Fruit fly (Drosophila melanogaster) whole organism, adult: ENCODE measurements around the gene slp1.

Source experiments
- CG11617 ChIP-seq: fragments of 200-800 bp; sonication (Bioruptor generic); optimal IDR thresholded peaks from 2 replicates; lab custom pipeline; 2017; ENCODE audit warnings: mild to moderate bottlenecking, missing biosample characterization, missing genetic modification reagents, missing genetic modification characterization
- CG12768 ChIP-seq: fragments of 200-800 bp; sonication (Bioruptor generic); optimal IDR thresholded peaks from 2 replicates; lab custom pipeline; 2017; ENCODE audit warnings: missing biosample characterization, missing genetic modification characterization, mild to moderate bottlenecking, moderate library complexity, missing genetic modification reagents
- CG14711 ChIP-seq: fragments of 200-800 bp; sonication (Bioruptor generic); optimal IDR thresholded peaks from 2 replicates; lab custom pipeline; 2018; ENCODE audit warnings: missing biosample characterization, mild to moderate bottlenecking, missing genetic modification characterization, moderate library complexity
- CG1620 ChIP-seq: fragments of 200-800 bp; sonication (Bioruptor generic); optimal IDR thresholded peaks from 2 replicates; lab custom pipeline; 2016; ENCODE audit warnings: missing biosample characterization, missing genetic modification characterization
- CG33017 ChIP-seq: fragments of 200-800 bp; sonication (Bioruptor generic); optimal IDR thresholded peaks from 2 replicates; lab custom pipeline; 2018; ENCODE audit warnings: missing biosample characterization, mild to moderate bottlenecking, missing genetic modification characterization, moderate library complexity
- CG5204 ChIP-seq: fragments of 200-800 bp; sonication (Bioruptor generic); optimal IDR thresholded peaks from 2 replicates; lab custom pipeline; 2016; ENCODE audit warnings: missing biosample characterization, missing genetic modification characterization
- CG7045 ChIP-seq: fragments of 200-800 bp; sonication (Bioruptor generic); optimal IDR thresholded peaks from 2 replicates; lab custom pipeline; 2017; ENCODE audit warnings: missing biosample characterization, mild to moderate bottlenecking, missing genetic modification characterization
- CG7101 ChIP-seq: fragments of 200-800 bp; sonication (Bioruptor generic); optimal IDR thresholded peaks from 2 replicates; lab custom pipeline; 2018; ENCODE audit warnings: missing biosample characterization, mild to moderate bottlenecking, missing genetic modification characterization, moderate library complexity
- Clk ChIP-seq: fragments of 200-800 bp; sonication (Bioruptor generic); optimal IDR thresholded peaks from 2 replicates; lab custom pipeline; 2017; ENCODE audit warnings: missing biosample characterization, missing genetic modification characterization
- Crg-1 ChIP-seq: fragments of 200-800 bp; sonication (Bioruptor generic); optimal IDR thresholded peaks from 2 replicates; lab custom pipeline; 2016; ENCODE audit warnings: missing biosample characterization, missing genetic modification characterization
- Hr96 ChIP-seq: fragments of 200-800 bp; sonication (Bioruptor generic); optimal IDR thresholded peaks from 2 replicates; lab custom pipeline; 2016; ENCODE audit warnings: missing biosample characterization, missing genetic modification characterization
- Mnt ChIP-seq: fragments of 200-800 bp; sonication (Bioruptor generic); optimal IDR thresholded peaks from 2 replicates; lab custom pipeline; 2016; ENCODE audit warnings: missing biosample characterization, mild to moderate bottlenecking, missing genetic modification characterization
- bab1 ChIP-seq: fragments of 200-800 bp; sonication (Bioruptor generic); optimal IDR thresholded peaks from 3 replicates; lab custom pipeline; 2019; ENCODE audit warnings: missing biosample characterization, mild to moderate bottlenecking, missing genetic modification characterization, moderate library complexity
- cic ChIP-seq: fragments of 200-800 bp; sonication (Bioruptor generic); optimal IDR thresholded peaks from 2 replicates; lab custom pipeline; 2017; ENCODE audit warnings: missing biosample characterization, mild to moderate bottlenecking, missing genetic modification characterization, moderate library complexity
- cnc ChIP-seq, 2 experiments: fragments of >200 bp; optimal IDR thresholded peaks; 2 replicates each; lab custom pipeline; 2017
- kay ChIP-seq: fragments of 200-800 bp; sonication (Bioruptor generic); peaks from one replicate; lab custom pipeline; 2016; ENCODE audit warnings: missing biosample characterization, missing genetic modification characterization, borderline replicate concordance
- ovo ChIP-seq: fragments of 200-800 bp; sonication (Bioruptor generic); optimal IDR thresholded peaks from 2 replicates; lab custom pipeline; 2016; ENCODE audit warnings: missing biosample characterization, missing genetic modification characterization
- pad ChIP-seq: fragments of 200-800 bp; sonication (Bioruptor generic); optimal IDR thresholded peaks from 3 replicates; lab custom pipeline; 2017; ENCODE audit warnings: missing biosample characterization, missing genetic modification characterization, mild to moderate bottlenecking, moderate library complexity, missing genetic modification reagents
- tj ChIP-seq: fragments of 200-800 bp; sonication (Bioruptor generic); optimal IDR thresholded peaks from 3 replicates; lab custom pipeline; 2017; ENCODE audit warnings: missing biosample characterization, mild to moderate bottlenecking, missing genetic modification characterization, moderate library complexity
- toe ChIP-seq: fragments of 200-800 bp; sonication (Bioruptor generic); optimal IDR thresholded peaks from 2 replicates; lab custom pipeline; 2016; ENCODE audit warnings: missing biosample characterization, missing genetic modification characterization

The slp1 gene

dm6 chr2L:3844898-3845713 lies 19.6 kb downstream of the slp1 start:
- TF ChIP-seq CG14711 (tag; lab: Kevin White, UChicago), result no peak

- TF ChIP-seq Crg-1, result no peak
- TF ChIP-seq cnc (optimal IDR thresholded peaks at IDR 0.05; lab: Kevin White, UChicago), result no peak
- no peak for TF ChIP-seq tj
- no peak for TF ChIP-seq Clk (GFP tag; lab: Kevin White, UChicago)
- TF ChIP-seq CG14711 (tag; lab: Kevin White, UChicago), result no peak
- TF ChIP-seq Hr96 (GFP tag; lab: Kevin White, UChicago), result no peak
- no peak for TF ChIP-seq CG1620 (GFP tag; lab: Kevin White, UChicago)
- no peak for TF ChIP-seq Mnt (GFP tag; lab: Kevin White, UChicago)
- no peak for TF ChIP-seq toe
- no peak for TF ChIP-seq cic (GFP tag; lab: Kevin White, UChicago)
- TF ChIP-seq CG7045 (GFP tag; lab: Kevin White, UChicago), result no peak
- no peak for TF ChIP-seq kay (GFP tag; lab: Kevin White, UChicago)
- TF ChIP-seq CG11617 (GFP tag; lab: Kevin White, UChicago), result no peak
- no peak for TF ChIP-seq ovo (GFP tag; lab: Kevin White, UChicago)
- no peak for TF ChIP-seq CG7101
- no peak for TF ChIP-seq CG5204 (GFP tag; lab: Kevin White, UChicago)
- no peak for TF ChIP-seq pad (GFP tag; lab: Kevin White, UChicago)
- no peak for TF ChIP-seq bab1
These were observed 21.0 kb downstream of the slp1 start for dm6 chr2L:3846520-3846919.

- TF ChIP-seq cic (GFP tag; lab: Kevin White, UChicago) (no peak), Mnt (GFP tag; lab: Kevin White, UChicago) (no peak), CG33017 (tag; lab: Kevin White, UChicago) (no peak), CG14711 (tag; lab: Kevin White, UChicago) (no peak), Clk (GFP tag; lab: Kevin White, UChicago) (no peak), cnc (optimal IDR thresholded peaks at IDR 0.05; lab: Kevin White, UChicago) (no peak), toe (no peak), CG7045 (GFP tag; lab: Kevin White, UChicago) (no peak), CG5204 (GFP tag; lab: Kevin White, UChicago) (no peak), ovo (GFP tag; lab: Kevin White, UChicago) (no peak)
These were observed 22.4 kb downstream of the slp1 start for dm6 chr2L:3847908-3848307.

dm6 chr2L:3851308-3851707 lies 25.8 kb downstream of the slp1 start:
- no peak for TF ChIP-seq tj
- TF ChIP-seq Mnt (GFP tag; lab: Kevin White, UChicago), result no peak
- TF ChIP-seq pad (GFP tag; lab: Kevin White, UChicago), result no peak
- no peak for TF ChIP-seq CG7045 (GFP tag; lab: Kevin White, UChicago)

- TF ChIP-seq CG11617 (GFP tag; lab: Kevin White, UChicago), result no peak
- TF ChIP-seq CG7045 (GFP tag; lab: Kevin White, UChicago), result no peak
- no peak for TF ChIP-seq cic (GFP tag; lab: Kevin White, UChicago)
- TF ChIP-seq ovo (GFP tag; lab: Kevin White, UChicago), result no peak
- no peak for TF ChIP-seq bab1
- TF ChIP-seq Clk (GFP tag; lab: Kevin White, UChicago), result no peak
- TF ChIP-seq Mnt (GFP tag; lab: Kevin White, UChicago), result no peak
- no peak for TF ChIP-seq CG1620 (GFP tag; lab: Kevin White, UChicago)
- no peak for TF ChIP-seq CG12768
These were observed 26.6 kb downstream of the slp1 start for dm6 chr2L:3852120-3852519.

dm6 chr2L:3853507-3854030 lies 28.1 kb downstream of the slp1 start:
- TF ChIP-seq Hr96 (GFP tag; lab: Kevin White, UChicago), result no peak
- no peak for TF ChIP-seq CG11617 (GFP tag; lab: Kevin White, UChicago)
- TF ChIP-seq CG5204 (GFP tag; lab: Kevin White, UChicago), result no peak
- no peak for TF ChIP-seq kay (GFP tag; lab: Kevin White, UChicago)
- TF ChIP-seq cnc (optimal IDR thresholded peaks at IDR 0.05; lab: Kevin White, UChicago), result no peak
- TF ChIP-seq CG7045 (GFP tag; lab: Kevin White, UChicago), result no peak
- TF ChIP-seq toe, result no peak
- no peak for TF ChIP-seq pad (GFP tag; lab: Kevin White, UChicago)
- no peak for TF ChIP-seq cic (GFP tag; lab: Kevin White, UChicago)
- no peak for TF ChIP-seq Crg-1
